Worm (Caenorhabditis elegans) whole organism, midembryonic: ENCODE results near the gene fbxa-71.

Source experiments
- T22C8.4 ChIP-seq: fragments of 200-800 bp; sonication (Bioruptor generic); IDR thresholded peaks from 2 replicates; pipeline ENCODE4 v1.3.6; 2022; ENCODE audit warnings: missing genetic modification characterization, missing compliant biosample characterization
- ref-1 ChIP-seq: fragments of 200-800 bp; sonication (Bioruptor generic); conservative IDR thresholded peaks from 2 replicates; pipeline ENCODE4 v1.3.6; 2022; ENCODE audit warnings: missing genetic modification reagents, missing genetic modification characterization, missing compliant biosample characterization

DNA sequence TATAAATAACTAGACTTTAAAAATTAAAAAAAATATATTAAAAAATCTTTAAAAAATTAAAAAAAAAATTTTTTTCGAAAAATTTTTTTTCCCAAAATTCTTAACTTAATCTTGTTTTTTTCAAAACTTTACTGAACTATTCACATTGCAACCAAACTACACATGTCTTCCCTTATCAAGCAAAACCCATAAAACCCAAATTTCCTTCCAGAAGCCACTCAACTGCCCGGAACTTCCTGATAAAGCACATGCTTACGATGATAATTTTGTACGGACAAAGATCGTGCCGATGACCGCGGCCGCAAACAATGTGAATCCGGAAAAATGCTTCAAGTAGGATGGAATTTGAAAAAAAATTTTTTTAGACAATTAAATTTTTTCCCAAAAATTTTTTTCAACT is 43.3 kb upstream of the fbxa-71 start:
- TF ChIP-seq T22C8.4 (GFP tag; lab: Robert Waterston, UW) (no peak), ref-1 (GFP tag; lab: Robert Waterston, UW) (no peak)
